Worm (Caenorhabditis elegans) whole organism, late embryonic: ENCODE data around the gene mdt-4.

ENCODE experiments used
- C38D4.7 ChIP-seq: fragments of 200-800 bp; sonication (Bioruptor generic); optimal IDR thresholded peaks from 2 replicates; lab custom pipeline; 2018; ENCODE audit warnings: mild to moderate bottlenecking, missing genetic modification characterization, moderate library complexity, missing compliant biosample characterization
- F13H6.1 ChIP-seq: sonication (generic microtip); optimal IDR thresholded peaks from 2 replicates; lab custom pipeline; 2016; ENCODE audit warnings: missing genetic modification characterization, missing compliant biosample characterization
- K02D7.2 ChIP-seq: sonication (generic microtip); optimal IDR thresholded peaks from 2 replicates; lab custom pipeline; 2017; ENCODE audit warnings: mild to moderate bottlenecking, missing genetic modification characterization, missing compliant biosample characterization
- K09A11.1 ChIP-seq: sonication (generic microtip); optimal IDR thresholded peaks from 2 replicates; lab custom pipeline; 2017; ENCODE audit warnings: antibody characterized with exemption, mild to moderate bottlenecking, missing genetic modification characterization, missing compliant biosample characterization; ENCODE audit not compliant: insufficient read depth
- Y22D7AL.16 ChIP-seq: sonication (generic microtip); optimal IDR thresholded peaks from 2 replicates; lab custom pipeline; 2016; ENCODE audit warnings: missing genetic modification characterization, missing compliant biosample characterization
- ahr-1 ChIP-seq: sonication (generic microtip); optimal IDR thresholded peaks from 2 replicates; lab custom pipeline; 2016; ENCODE audit warnings: missing genetic modification characterization, missing compliant biosample characterization
- ama-1 ChIP-seq: fragments of 150-350 bp; optimal IDR thresholded peaks from 2 replicates; lab custom pipeline; 2014
- ceh-14 ChIP-seq: sonication (generic microtip); optimal IDR thresholded peaks from 2 replicates; lab custom pipeline; 2016; ENCODE audit warnings: missing genotype, missing genetic modification characterization, missing compliant biosample characterization
- ceh-2 ChIP-seq: sonication (generic microtip); optimal IDR thresholded peaks from 2 replicates; lab custom pipeline; 2016; ENCODE audit warnings: missing genotype, missing genetic modification characterization, missing compliant biosample characterization
- ceh-22 ChIP-seq: sonication (generic microtip); optimal IDR thresholded peaks from 2 replicates; lab custom pipeline; 2017; ENCODE audit warnings: missing biosample characterization, missing genetic modification characterization
- ceh-30 ChIP-seq: fragments of 150-350 bp; optimal IDR thresholded peaks from 2 replicates; lab custom pipeline; 2014; ENCODE audit warnings: missing biosample characterization, missing genetic modification characterization
- ceh-45 ChIP-seq: fragments of 200-800 bp; sonication (Bioruptor generic); IDR thresholded peaks from 2 replicates; pipeline ENCODE4 v1.3.6; 2022; ENCODE audit warnings: missing genetic modification reagents, missing genetic modification characterization, missing compliant biosample characterization
- ceh-6 ChIP-seq: fragments of 200-800 bp; sonication (Bioruptor generic); optimal IDR thresholded peaks from 2 replicates; lab custom pipeline; 2018; ENCODE audit warnings: mild to moderate bottlenecking, missing genetic modification characterization, missing compliant biosample characterization
- ceh-9 ChIP-seq: sonication (generic microtip); optimal IDR thresholded peaks from 2 replicates; lab custom pipeline; 2016; ENCODE audit warnings: mild to moderate bottlenecking, missing genetic modification characterization, inconsistent platforms, missing compliant biosample characterization
- che-1 ChIP-seq: sonication (generic microtip); optimal IDR thresholded peaks from 2 replicates; lab custom pipeline; 2016; ENCODE audit warnings: mild to moderate bottlenecking, missing genetic modification characterization, missing compliant biosample characterization
- dmd-4 ChIP-seq: sonication (generic microtip); optimal IDR thresholded peaks from 2 replicates; lab custom pipeline; 2016; ENCODE audit warnings: borderline replicate concordance, missing genetic modification characterization, missing compliant biosample characterization
- dve-1 ChIP-seq: sonication (generic microtip); optimal IDR thresholded peaks from 2 replicates; lab custom pipeline; 2017; ENCODE audit warnings: antibody characterized with exemption, mild to moderate bottlenecking, missing genetic modification characterization, missing compliant biosample characterization
- elt-2 ChIP-seq: sonication (generic microtip); optimal IDR thresholded peaks from 2 replicates; lab custom pipeline; 2016; ENCODE audit warnings: missing genetic modification reagents, missing genetic modification characterization, missing compliant biosample characterization
- eyg-1 ChIP-seq: sonication (generic microtip); optimal IDR thresholded peaks from 2 replicates; lab custom pipeline; 2016; ENCODE audit warnings: missing genotype, missing genetic modification characterization, missing compliant biosample characterization
- fax-1 ChIP-seq: sonication (generic microtip); optimal IDR thresholded peaks from 2 replicates; lab custom pipeline; 2016; ENCODE audit warnings: missing genotype, missing genetic modification characterization, missing compliant biosample characterization
- fkh-6 ChIP-seq: sonication (generic microtip); optimal IDR thresholded peaks from 2 replicates; lab custom pipeline; 2016; ENCODE audit warnings: missing genetic modification characterization, missing compliant biosample characterization
- gmeb-2 ChIP-seq: sonication (generic microtip); optimal IDR thresholded peaks from 2 replicates; lab custom pipeline; 2016; ENCODE audit warnings: missing genetic modification characterization, inconsistent platforms, missing compliant biosample characterization
- hlh-13 ChIP-seq: fragments of 200-800 bp; sonication (Bioruptor generic); optimal IDR thresholded peaks from 2 replicates; lab custom pipeline; 2018; ENCODE audit warnings: mild to moderate bottlenecking, missing genetic modification characterization, missing compliant biosample characterization
- hlh-15 ChIP-seq: sonication (generic microtip); optimal IDR thresholded peaks from 2 replicates; lab custom pipeline; 2016; ENCODE audit warnings: missing genetic modification characterization, missing compliant biosample characterization
- hlh-30 ChIP-seq: sonication (generic microtip); optimal IDR thresholded peaks from 2 replicates; lab custom pipeline; 2017; ENCODE audit warnings: antibody characterized with exemption, missing genetic modification characterization, missing compliant biosample characterization; ENCODE audit not compliant: insufficient read depth
- hlh-8 ChIP-seq: sonication (generic microtip); optimal IDR thresholded peaks from 2 replicates; lab custom pipeline; 2016; ENCODE audit warnings: missing genotype, missing genetic modification characterization, missing compliant biosample characterization
- lim-6 ChIP-seq: sonication (generic microtip); optimal IDR thresholded peaks from 2 replicates; lab custom pipeline; 2016; ENCODE audit warnings: missing genetic modification characterization, missing compliant biosample characterization
- lin-11 ChIP-seq: fragments of 200-800 bp; sonication (Bioruptor generic); optimal IDR thresholded peaks from 2 replicates; lab custom pipeline; 2018; ENCODE audit warnings: mild to moderate bottlenecking, missing genetic modification characterization, missing compliant biosample characterization
- nfya-1 ChIP-seq: sonication (generic microtip); optimal IDR thresholded peaks from 2 replicates; lab custom pipeline; 2017; ENCODE audit warnings: missing genetic modification characterization, mild to moderate bottlenecking, missing compliant biosample characterization, antibody characterized with exemption, moderate library complexity
- nhr-11 ChIP-seq: fragments of 150-350 bp; optimal IDR thresholded peaks from 2 replicates; lab custom pipeline; 2014; ENCODE audit warnings: missing biosample characterization, missing genetic modification characterization
- npax-4 ChIP-seq: sonication (generic microtip); optimal IDR thresholded peaks from 2 replicates; lab custom pipeline; 2016; ENCODE audit warnings: missing genetic modification characterization, missing compliant biosample characterization
- pag-3 ChIP-seq: sonication (generic microtip); optimal IDR thresholded peaks from 2 replicates; lab custom pipeline; 2016; ENCODE audit warnings: missing compliant biosample characterization, missing genetic modification characterization, borderline replicate concordance
- pha-2 ChIP-seq: sonication (generic microtip); optimal IDR thresholded peaks from 2 replicates; lab custom pipeline; 2017; ENCODE audit warnings: mild to moderate bottlenecking, missing genetic modification characterization, missing compliant biosample characterization
- pha-4 ChIP-seq: fragments of 150-350 bp; optimal IDR thresholded peaks from 2 replicates; lab custom pipeline; 2018; ENCODE audit warnings: missing biosample characterization, missing genetic modification reagents, missing genetic modification characterization
- ref-2 ChIP-seq: sonication (generic microtip); optimal IDR thresholded peaks from 2 replicates; lab custom pipeline; 2016; ENCODE audit warnings: missing genetic modification characterization, missing compliant biosample characterization
- rnt-1 ChIP-seq: sonication (generic microtip); optimal IDR thresholded peaks from 2 replicates; lab custom pipeline; 2016; ENCODE audit warnings: missing genetic modification characterization, missing compliant biosample characterization
- sox-2 ChIP-seq: fragments of 200-800 bp; sonication (Bioruptor generic); IDR thresholded peaks from 2 replicates; pipeline ENCODE4 v1.3.6; 2022; ENCODE audit warnings: missing genetic modification reagents, missing genetic modification characterization, missing compliant biosample characterization
- tbx-2 ChIP-seq: sonication (generic microtip); optimal IDR thresholded peaks from 2 replicates; lab custom pipeline; 2016; ENCODE audit warnings: missing genetic modification characterization, missing compliant biosample characterization
- ttx-3 ChIP-seq: sonication (generic microtip); optimal IDR thresholded peaks from 2 replicates; lab custom pipeline; 2016; ENCODE audit warnings: missing genetic modification reagents, missing genetic modification characterization, missing compliant biosample characterization
- unc-3 ChIP-seq, 2 experiments: fragments of 200-800 bp in 1 of 2; sonication (Bioruptor generic) in 1 of 2; sonication (generic microtip) in 1 of 2; conservative IDR thresholded peaks in 1 of 2; optimal IDR thresholded peaks in 1 of 2; 2 replicates each; pipeline versions ENCODE4 v1.3.6 to Lab custom; 2016 to 2022; ENCODE audit warnings: missing compliant biosample characterization in 2 of 2, missing genetic modification characterization in 2 of 2, missing genetic modification reagents in 1 of 2
- zip-5 ChIP-seq: sonication (generic microtip); optimal IDR thresholded peaks from 2 replicates; lab custom pipeline; 2016; ENCODE audit warnings: missing genetic modification characterization, missing compliant biosample characterization
- ztf-16 ChIP-seq: sonication (generic microtip); optimal IDR thresholded peaks from 2 replicates; lab custom pipeline; 2017; ENCODE audit warnings: missing genetic modification characterization, missing compliant biosample characterization

Gene mdt-4

ce11 chrII:4948118-4948517 is 4.4 kb upstream of the mdt-4 start:
- TF ChIP-seq nfya-1 (tag; lab: Kevin White, UChicago) (no peak), dve-1 (tag; lab: Kevin White, UChicago) (no peak), sox-2 (no peak), ama-1 (lab: Kevin White, UChicago) (no peak), pag-3 (tag; lab: Kevin White, UChicago) (no peak), ref-2 (tag; lab: Kevin White, UChicago) (no peak), nhr-11 (no peak), lim-6 (tag; lab: Kevin White, UChicago) (no peak), ceh-30 (tag; lab: Kevin White, UChicago) (no peak), ceh-6 (no peak), tbx-2 (no peak), pha-4 (tag; lab: Kevin White, UChicago) (no peak)

DNA sequence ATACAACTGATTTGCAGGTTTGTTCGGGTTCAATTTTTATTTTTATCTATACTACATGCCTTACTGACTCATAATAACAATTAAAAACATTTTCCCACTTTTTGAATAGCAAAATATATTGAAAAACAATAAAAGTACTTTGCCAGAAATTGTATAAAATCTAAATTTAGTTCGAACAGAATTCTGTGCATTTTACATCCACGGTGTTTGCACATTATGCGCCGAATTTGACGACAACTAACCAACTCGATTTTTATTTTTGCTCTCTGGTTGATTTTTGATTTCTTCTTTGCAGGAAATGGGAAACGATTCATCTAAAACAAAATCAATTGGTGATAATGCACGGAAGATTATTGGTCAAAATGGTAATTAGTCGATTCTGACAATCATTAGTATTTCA is 3.0 kb upstream of the mdt-4 start:
- TF ChIP-seq ceh-45 (GFP tag; lab: Robert Waterston, UW) = no peak
- TF ChIP-seq ref-2 (tag; lab: Kevin White, UChicago) = no peak
- TF ChIP-seq unc-3 (GFP tag; conservative IDR thresholded peaks at IDR 0.05; lab: Robert Waterston, UW) = no peak
- TF ChIP-seq unc-3 (tag; optimal IDR thresholded peaks at IDR 0.05; lab: Kevin White, UChicago) = no peak
- TF ChIP-seq nhr-11 = no peak
- no peak for TF ChIP-seq fkh-6
- TF ChIP-seq hlh-13 (GFP tag; lab: Kevin White, UChicago) = no peak
- TF ChIP-seq, all 69 proteins: peak for 0

DNA sequence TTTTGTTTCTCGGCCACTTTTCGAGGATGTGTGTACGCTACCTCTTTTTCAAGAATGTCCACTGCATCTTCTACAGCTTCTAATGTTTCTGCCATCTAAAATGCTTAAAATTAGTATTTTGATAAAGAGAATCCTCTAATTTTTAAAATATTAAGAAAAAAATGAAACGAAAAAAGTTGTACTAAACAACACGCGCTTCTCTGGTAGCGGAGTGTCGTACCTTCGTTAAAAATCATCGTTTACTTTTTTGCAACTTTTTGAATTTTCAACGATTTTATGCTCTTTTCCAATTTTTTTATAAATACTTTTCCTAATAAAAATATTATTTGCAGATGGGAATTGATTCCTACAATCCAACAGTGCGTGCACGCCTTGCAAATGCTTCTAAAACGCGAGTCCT is 1.9 kb upstream of the mdt-4 start, which contains the start of the genes gldi-11 and ZK546.2:
Gene gldi-11 (minus strand): TSS at position 95 of the 400 bp plus-strand sequence.
Gene ZK546.2 (plus strand): TSS at position 333 of the 400 bp plus-strand sequence.
- TF ChIP-seq ttx-3 = no peak
- no peak for TF ChIP-seq F13H6.1 (tag; lab: Kevin White, UChicago)
- TF ChIP-seq ceh-22 (tag; lab: Kevin White, UChicago) = no peak
- TF ChIP-seq eyg-1 (tag; lab: Kevin White, UChicago) = no peak
- TF ChIP-seq elt-2 (tag; lab: Kevin White, UChicago) = no peak

DNA sequence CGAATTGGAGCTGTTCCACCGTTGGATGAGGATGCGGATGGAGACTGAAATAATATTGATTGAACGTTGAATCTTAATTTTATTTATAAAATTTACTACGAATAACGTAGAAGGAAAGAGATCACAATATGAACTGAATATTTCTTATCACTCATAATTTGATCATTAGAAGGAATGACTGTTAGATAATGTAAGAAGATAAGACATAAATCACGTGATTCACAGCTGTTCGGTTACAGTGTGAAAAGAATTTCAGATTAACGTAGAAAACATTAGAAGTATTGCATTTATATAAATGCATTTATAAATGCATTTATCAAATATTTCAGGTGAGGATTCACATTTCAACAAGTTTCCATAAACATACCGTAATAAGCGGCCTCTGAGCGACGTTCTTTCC is 920 bp downstream of the mdt-4 start:
- peak; percentile 70 for TF ChIP-seq elt-2 (tag; lab: Kevin White, UChicago)
- no peak for TF ChIP-seq Y22D7AL.16 (tag; lab: Kevin White, UChicago)
- TF ChIP-seq hlh-30 (tag; lab: Kevin White, UChicago) = peak; percentile 16
- no peak for TF ChIP-seq ceh-2 (tag; lab: Kevin White, UChicago)
- TF ChIP-seq lin-11 (tag; lab: Kevin White, UChicago) = no peak
- no peak for TF ChIP-seq fkh-6
- no peak for TF ChIP-seq C38D4.7
- no peak for TF ChIP-seq ztf-16 (tag; lab: Kevin White, UChicago)
- TF ChIP-seq fax-1 (tag; lab: Kevin White, UChicago) = no peak
- no peak for TF ChIP-seq pha-2 (tag; lab: Kevin White, UChicago)
- TF ChIP-seq, all 69 proteins: peak for 2

DNA sequence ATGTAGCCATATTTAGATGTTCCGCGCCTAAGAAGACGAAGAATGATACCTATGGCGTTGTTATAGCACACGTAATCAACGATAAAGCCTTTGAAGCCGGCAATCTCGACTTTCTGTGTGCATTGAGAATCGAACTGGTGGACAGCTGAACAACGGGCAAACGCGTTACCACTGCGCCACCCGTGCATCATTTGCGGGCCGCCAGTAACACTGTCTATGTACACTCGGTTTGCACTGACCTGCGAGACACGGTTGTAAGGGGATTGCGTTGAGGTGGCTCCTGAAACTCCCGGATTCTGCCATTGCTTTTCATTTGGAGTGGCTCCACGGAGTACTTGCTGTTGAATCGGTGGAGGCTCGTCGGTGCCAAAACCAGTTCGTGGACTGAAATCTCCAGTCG is 1.4 kb downstream of the mdt-4 start:
- TF ChIP-seq eyg-1 (tag; lab: Kevin White, UChicago) = no peak
- no peak for TF ChIP-seq pag-3 (tag; lab: Kevin White, UChicago)
- peak; percentile 58 for TF ChIP-seq lin-11 (tag; lab: Kevin White, UChicago)
- TF ChIP-seq fax-1 (tag; lab: Kevin White, UChicago) = peak; percentile 16
- TF ChIP-seq tbx-2 = peak; percentile 81
- TF ChIP-seq zip-5 (tag; lab: Kevin White, UChicago) = peak; percentile 30
- no peak for TF ChIP-seq hlh-8 (tag; lab: Kevin White, UChicago)
- peak; percentile 12 for TF ChIP-seq rnt-1 (tag; lab: Kevin White, UChicago)
- TF ChIP-seq gmeb-2 (tag; lab: Kevin White, UChicago) = peak; percentile 59
- no peak for TF ChIP-seq npax-4
- TF ChIP-seq K09A11.1 = peak; percentile 60
- no peak for TF ChIP-seq dmd-4 (tag; lab: Kevin White, UChicago)
- no peak for TF ChIP-seq ceh-14
- TF ChIP-seq ceh-9 (tag; lab: Kevin White, UChicago) = no peak
- TF ChIP-seq hlh-13 (GFP tag; lab: Kevin White, UChicago) = peak; percentile 24
- TF ChIP-seq che-1 (tag; lab: Kevin White, UChicago) = peak; percentile 73
- TF ChIP-seq ceh-45 (GFP tag; lab: Robert Waterston, UW) = no peak
- peak; percentile 73 for TF ChIP-seq ref-2 (tag; lab: Kevin White, UChicago)
- TF ChIP-seq hlh-15 (tag; lab: Kevin White, UChicago) = no peak
- no peak for TF ChIP-seq ahr-1 (tag; lab: Kevin White, UChicago)
- TF ChIP-seq K02D7.2 (tag; lab: Kevin White, UChicago) = peak; percentile 23
- peak; percentile 76 for TF ChIP-seq C38D4.7
- peak; percentile 74 for TF ChIP-seq pha-2 (tag; lab: Kevin White, UChicago)
- peak; percentile 6 for TF ChIP-seq hlh-30 (tag; lab: Kevin White, UChicago)
- peak; percentile 57 for TF ChIP-seq nfya-1 (tag; lab: Kevin White, UChicago)
- peak; percentile 33; the same call in 1 of the 2 replicates for TF ChIP-seq unc-3 (GFP tag; conservative IDR thresholded peaks at IDR 0.05; lab: Robert Waterston, UW)
- peak; percentile 28 for TF ChIP-seq unc-3 (tag; optimal IDR thresholded peaks at IDR 0.05; lab: Kevin White, UChicago)
